Fruit fly (Drosophila melanogaster) whole organism, embryonic: ENCODE data around the gene CG6290.

Experiments
- Bgb ChIP-seq: fragments of 200-800 bp; sonication (Bioruptor generic); IDR thresholded peaks from 2 replicates; pipeline ENCODE4 v1.3.6; 2022; ENCODE audit warnings: missing biosample characterization, missing genetic modification characterization; ENCODE audit not compliant: partially characterized antibody
- Blimp-1 ChIP-seq: fragments of 200-800 bp; sonication (Bioruptor generic); optimal IDR thresholded peaks from 3 replicates; lab custom pipeline; 2018; ENCODE audit warnings: missing biosample characterization, missing genetic modification characterization, mild to moderate bottlenecking, moderate library complexity, missing genetic modification reagents
- CG11398 ChIP-seq: fragments of 200-800 bp; sonication (Bioruptor generic); optimal IDR thresholded peaks from 2 replicates; lab custom pipeline; 2016; ENCODE audit warnings: missing biosample characterization, missing genetic modification characterization
- CG11723 ChIP-seq: fragments of 200-800 bp; sonication (Bioruptor generic); optimal IDR thresholded peaks from 2 replicates; lab custom pipeline; 2017; ENCODE audit warnings: missing biosample characterization, mild to moderate bottlenecking, missing genetic modification characterization
- CG12155 ChIP-seq: fragments of 200-800 bp; sonication (Bioruptor generic); optimal IDR thresholded peaks from 3 replicates; lab custom pipeline; 2016; ENCODE audit warnings: missing biosample characterization, missing genetic modification characterization
- CG12236 ChIP-seq: fragments of 200-800 bp; sonication (Bioruptor generic); optimal IDR thresholded peaks from 2 replicates; lab custom pipeline; 2016; ENCODE audit warnings: missing biosample characterization, missing genetic modification characterization
- CG14014 ChIP-seq: fragments of 200-800 bp; sonication (Bioruptor generic); IDR thresholded peaks from 2 replicates; pipeline ENCODE4 v1.3.6; 2022; ENCODE audit warnings: missing biosample characterization, missing genetic modification characterization
- CG1602 ChIP-seq: fragments of 200-800 bp; sonication (Bioruptor generic); optimal IDR thresholded peaks from 3 replicates; lab custom pipeline; 2016; ENCODE audit warnings: missing biosample characterization, missing genetic modification characterization
- CG17186 ChIP-seq: fragments of 200-800 bp; sonication (Bioruptor generic); optimal IDR thresholded peaks from 3 replicates; lab custom pipeline; 2017; ENCODE audit warnings: missing biosample characterization, missing genetic modification reagents, missing genetic modification characterization
- CG17568 ChIP-seq: fragments of 200-800 bp; sonication (Bioruptor generic); optimal IDR thresholded peaks from 2 replicates; lab custom pipeline; 2018; ENCODE audit warnings: missing biosample characterization, mild to moderate bottlenecking, missing genetic modification characterization, moderate library complexity
- CG17829 ChIP-seq: fragments of 200-800 bp; optimal IDR thresholded peaks from 2 replicates; lab custom pipeline; 2019; ENCODE audit warnings: missing biosample characterization, mild to moderate bottlenecking, missing genetic modification characterization, moderate library complexity
- CG1792 ChIP-seq: fragments of 200-800 bp; sonication (Bioruptor generic); optimal IDR thresholded peaks from 2 replicates; lab custom pipeline; 2016; ENCODE audit warnings: missing biosample characterization, missing genetic modification characterization
- CG1832 ChIP-seq: fragments of 200-800 bp; sonication (Bioruptor generic); optimal IDR thresholded peaks from 2 replicates; lab custom pipeline; 2017; ENCODE audit warnings: missing biosample characterization, mild to moderate bottlenecking, missing genetic modification characterization, inconsistent platforms
- CG32767 ChIP-seq: fragments of 200-800 bp; sonication (Bioruptor generic); IDR thresholded peaks from 2 replicates; pipeline ENCODE4 v1.3.6; 2022; ENCODE audit warnings: missing biosample characterization, missing genetic modification characterization
- CG32772 ChIP-seq: fragments of 200-800 bp; sonication (Bioruptor generic); IDR thresholded peaks from 2 replicates; pipeline ENCODE4 v1.3.6; 2022; ENCODE audit warnings: missing biosample characterization, missing genetic modification characterization
- CG43689 ChIP-seq: fragments of 200-800 bp; sonication (Bioruptor generic); IDR thresholded peaks from 2 replicates; pipeline ENCODE4 v1.3.6; 2022; ENCODE audit warnings: missing biosample characterization, missing genetic modification characterization
- CG6689 ChIP-seq: fragments of 200-800 bp; sonication (Bioruptor generic); IDR thresholded peaks from 2 replicates; pipeline ENCODE4 v1.3.6; 2022; ENCODE audit warnings: missing biosample characterization, missing genetic modification characterization
- CG7271 ChIP-seq: fragments of 200-800 bp; sonication (Bioruptor generic); optimal IDR thresholded peaks from 2 replicates; lab custom pipeline; 2018; ENCODE audit warnings: missing biosample characterization, mild to moderate bottlenecking, missing genetic modification characterization, moderate library complexity
- CG7372 ChIP-seq: fragments of 200-800 bp; sonication (Bioruptor generic); IDR thresholded peaks from 2 replicates; pipeline ENCODE4 v1.3.6; 2022; ENCODE audit warnings: missing biosample characterization, missing genetic modification characterization
- Deaf1 ChIP-seq: fragments of 200-800 bp; optimal IDR thresholded peaks from 3 replicates; lab custom pipeline; 2019; ENCODE audit warnings: missing biosample characterization, mild to moderate bottlenecking, missing genetic modification characterization, moderate library complexity
- Fer1 ChIP-seq: fragments of 200-800 bp; sonication (Bioruptor generic); optimal IDR thresholded peaks from 2 replicates; lab custom pipeline; 2017; ENCODE audit warnings: missing biosample characterization, mild to moderate bottlenecking, missing genetic modification characterization
- HLH54F ChIP-seq: fragments of 200-800 bp; sonication (Bioruptor generic); optimal IDR thresholded peaks from 3 replicates; lab custom pipeline; 2016; ENCODE audit warnings: missing biosample characterization, missing genetic modification characterization
- Hr3 ChIP-seq: fragments of 200-800 bp; sonication (Bioruptor generic); optimal IDR thresholded peaks from 3 replicates; lab custom pipeline; 2016; ENCODE audit warnings: missing biosample characterization, missing genetic modification characterization
- Lhr ChIP-seq: fragments of 200-800 bp; sonication (Bioruptor generic); optimal IDR thresholded peaks from 3 replicates; lab custom pipeline; 2017; ENCODE audit warnings: mild to moderate bottlenecking, missing biosample characterization, missing genetic modification reagents, missing genetic modification characterization
- MBD-R2 ChIP-seq: fragments of 200-800 bp; sonication (Bioruptor generic); IDR thresholded peaks from 2 replicates; pipeline ENCODE4 v1.3.6; 2022; ENCODE audit warnings: missing biosample characterization, missing genetic modification characterization
- Mes4 ChIP-seq: fragments of 200-800 bp; sonication (Bioruptor generic); optimal IDR thresholded peaks from 2 replicates; lab custom pipeline; 2016; ENCODE audit warnings: missing biosample characterization, missing genetic modification characterization
- Oli ChIP-seq: fragments of 200-800 bp; sonication (Bioruptor generic); optimal IDR thresholded peaks from 2 replicates; lab custom pipeline; 2018; ENCODE audit warnings: missing biosample characterization, mild to moderate bottlenecking, missing genetic modification characterization, moderate library complexity
- Tbp ChIP-seq: fragments of >200 bp; optimal IDR thresholded peaks from 2 replicates; lab custom pipeline; 2018; ENCODE audit warnings: missing biosample characterization, missing genetic modification characterization
- Trl ChIP-seq, 3 experiments: fragments of >200 bp in 2 of 3; fragments of 200-800 bp in 1 of 3; sonication (Bioruptor generic) in 1 of 3; optimal IDR thresholded peaks; 2 replicates in 1 of 3; 3 replicates in 2 of 3; lab custom pipeline; 2016 to 2017; ENCODE audit warnings: missing biosample characterization in 1 of 3, missing genetic modification characterization in 1 of 3
- Xbp1 ChIP-seq: fragments of 200-800 bp; sonication (Bioruptor generic); optimal IDR thresholded peaks from 3 replicates; lab custom pipeline; 2016; ENCODE audit warnings: missing biosample characterization, mild to moderate bottlenecking, missing genetic modification characterization
- al ChIP-seq: fragments of 200-800 bp; sonication (Bioruptor generic); IDR thresholded peaks from 2 replicates; pipeline ENCODE4 v1.3.6; 2022; ENCODE audit warnings: missing biosample characterization, missing genetic modification characterization
- bab2 ChIP-seq: fragments of 200-800 bp; sonication (Bioruptor generic); optimal IDR thresholded peaks from 2 replicates; lab custom pipeline; 2016; ENCODE audit warnings: missing biosample characterization, missing genetic modification characterization
- bbx ChIP-seq: fragments of 200-800 bp; sonication (Bioruptor generic); IDR thresholded peaks from 2 replicates; pipeline ENCODE4 v1.3.6; 2022; ENCODE audit warnings: missing biosample characterization, missing genetic modification characterization; ENCODE audit not compliant: partially characterized antibody
- croc ChIP-seq: fragments of 200-800 bp; sonication (Bioruptor generic); conservative IDR thresholded peaks from 3 replicates; pipeline ENCODE4 v1.3.6; 2022; ENCODE audit warnings: missing biosample characterization, missing genetic modification characterization
- dati ChIP-seq: fragments of 200-800 bp; sonication (Bioruptor generic); IDR thresholded peaks from 2 replicates; pipeline ENCODE4 v1.3.6; 2022; ENCODE audit warnings: missing biosample characterization, missing genetic modification characterization
- disco-r ChIP-seq: fragments of 200-800 bp; sonication (Bioruptor generic); optimal IDR thresholded peaks from 2 replicates; lab custom pipeline; 2016; ENCODE audit warnings: missing biosample characterization, missing genetic modification characterization
- gcm2 ChIP-seq: fragments of 200-800 bp; sonication (Bioruptor generic); optimal IDR thresholded peaks from 2 replicates; lab custom pipeline; 2016; ENCODE audit warnings: missing biosample characterization, missing genetic modification characterization
- insv ChIP-seq, 2 experiments: fragments of 200-800 bp; sonication (Bioruptor generic); optimal IDR thresholded peaks; 3 replicates each; lab custom pipeline; 2016 to 2018; ENCODE audit warnings: missing biosample characterization in 2 of 2, missing genetic modification characterization in 2 of 2
- inv ChIP-seq: fragments of 200-800 bp; sonication (Bioruptor generic); IDR thresholded peaks from 2 replicates; pipeline ENCODE4 v1.3.6; 2022; ENCODE audit warnings: missing biosample characterization, missing genetic modification characterization; ENCODE audit not compliant: partially characterized antibody
- nerfin-1 ChIP-seq: fragments of 200-800 bp; sonication (Bioruptor generic); optimal IDR thresholded peaks from 3 replicates; lab custom pipeline; 2019; ENCODE audit warnings: missing biosample characterization, mild to moderate bottlenecking, missing genetic modification characterization, moderate library complexity
- nerfin-2 ChIP-seq: fragments of 200-800 bp; sonication (Bioruptor generic); IDR thresholded peaks from 2 replicates; pipeline ENCODE4 v1.3.6; 2022; ENCODE audit warnings: missing biosample characterization, missing genetic modification characterization; ENCODE audit not compliant: partially characterized antibody
- oc ChIP-seq: fragments of 200-800 bp; sonication (Bioruptor generic); optimal IDR thresholded peaks from 2 replicates; lab custom pipeline; 2018; ENCODE audit warnings: missing biosample characterization, mild to moderate bottlenecking, missing genetic modification characterization, moderate library complexity
- org-1 ChIP-seq: fragments of 200-800 bp; sonication (Bioruptor generic); optimal IDR thresholded peaks from 2 replicates; lab custom pipeline; 2017; ENCODE audit warnings: missing biosample characterization, missing genetic modification characterization
- repo ChIP-seq: fragments of 200-800 bp; sonication (Bioruptor generic); optimal IDR thresholded peaks from 2 replicates; lab custom pipeline; 2016; ENCODE audit warnings: missing biosample characterization, missing genetic modification characterization
- salm ChIP-seq: fragments of 200-800 bp; sonication (Bioruptor generic); optimal IDR thresholded peaks from 2 replicates; lab custom pipeline; 2018; ENCODE audit warnings: missing biosample characterization, mild to moderate bottlenecking, missing genetic modification characterization
- sc ChIP-seq, 3 experiments: fragments of >200 bp in 2 of 3; fragments of 200-800 bp in 1 of 3; sonication (Bioruptor generic) in 1 of 3; optimal IDR thresholded peaks; 2 replicates in 2 of 3; 3 replicates in 1 of 3; lab custom pipeline; 2017; ENCODE audit warnings: mild to moderate bottlenecking in 1 of 3, missing biosample characterization in 1 of 3, missing genetic modification characterization in 1 of 3, missing genetic modification reagents in 1 of 3
- sr ChIP-seq: fragments of 200-800 bp; sonication (Bioruptor generic); IDR thresholded peaks from 3 replicates; pipeline ENCODE4 v1.3.6; 2022; ENCODE audit warnings: missing biosample characterization, missing genetic modification characterization
- tio ChIP-seq: fragments of 200-800 bp; sonication (Bioruptor generic); optimal IDR thresholded peaks from 2 replicates; lab custom pipeline; 2017; ENCODE audit warnings: missing biosample characterization, missing genetic modification characterization, inconsistent platforms
- tna ChIP-seq: fragments of 200-800 bp; sonication (Bioruptor generic); IDR thresholded peaks from 2 replicates; pipeline ENCODE4 v1.3.6; 2022; ENCODE audit warnings: missing biosample characterization, missing genetic modification characterization; ENCODE audit not compliant: partially characterized antibody
- vfl ChIP-seq: fragments of 200-800 bp; sonication (Bioruptor generic); optimal IDR thresholded peaks from 2 replicates; lab custom pipeline; 2016; ENCODE audit warnings: missing biosample characterization, missing genetic modification characterization
- zen ChIP-seq: fragments of 200-800 bp; sonication (Bioruptor generic); optimal IDR thresholded peaks from 3 replicates; lab custom pipeline; 2018; ENCODE audit warnings: missing biosample characterization, mild to moderate bottlenecking, missing genetic modification characterization, moderate library complexity

Gene CG6290

DNA sequence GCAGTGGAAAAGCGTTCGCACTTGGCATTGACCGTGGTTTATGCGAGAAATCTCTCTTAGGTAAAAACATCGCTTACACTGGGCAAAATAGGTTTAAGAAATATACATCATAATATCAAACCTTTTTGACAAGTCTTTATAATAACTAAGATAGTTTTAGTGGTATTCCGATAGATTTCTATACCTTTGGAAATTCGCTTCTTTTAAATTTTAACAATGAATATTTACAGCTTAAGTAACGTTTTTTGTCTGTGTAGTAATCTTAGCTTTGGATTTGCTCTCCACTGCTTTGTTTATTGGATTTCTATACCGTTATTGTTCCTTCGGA, 29.9 kb upstream of the CG6290 start (continued):
- TF ChIP-seq sr (GFP tag; lab: Robert Waterston, UW) (no peak), insv (GFP tag; optimal IDR thresholded peaks at IDR 0.05; lab: Kevin White, UChicago) (no peak), nerfin-1 (tag; lab: Kevin White, UChicago) (no peak), CG32767 (GFP tag; lab: Robert Waterston, UW) (no peak), HLH54F (GFP tag; lab: Kevin White, UChicago) (no peak), org-1 (GFP tag; lab: Kevin White, UChicago) (no peak), zen (tag; lab: Kevin White, UChicago) (no peak), CG12236 (GFP tag; lab: Kevin White, UChicago) (no peak), Bgb (GFP tag; lab: Robert Waterston, UW) (no peak), Hr3 (GFP tag; lab: Kevin White, UChicago) (no peak), Oli (tag; lab: Kevin White, UChicago) (no peak), CG32772 (GFP tag; lab: Robert Waterston, UW) (no peak), bab2 (GFP tag; lab: Kevin White, UChicago) (peak; percentile 35), CG1832 (GFP tag; lab: Kevin White, UChicago) (no peak), repo (GFP tag; lab: Kevin White, UChicago) (no peak), MBD-R2 (GFP tag; lab: Robert Waterston, UW) (peak; percentile 20; the same call in 1 of the 2 replicates), Fer1 (GFP tag; lab: Kevin White, UChicago) (peak; percentile 4), salm (tag; lab: Kevin White, UChicago) (no peak), Mes4 (no peak), Deaf1 (tag; lab: Kevin White, UChicago) (no peak), gcm2 (GFP tag; lab: Kevin White, UChicago) (no peak), inv (GFP tag; lab: Robert Waterston, UW) (no peak), tna (GFP tag; lab: Robert Waterston, UW) (no peak), CG1792 (GFP tag; lab: Kevin White, UChicago) (peak; percentile 6), CG17186 (no peak), CG6689 (GFP tag; lab: Robert Waterston, UW) (no peak), croc (GFP tag; lab: Robert Waterston, UW) (no peak), Xbp1 (GFP tag; lab: Kevin White, UChicago) (peak; percentile 5), Blimp-1 (GFP tag; lab: Kevin White, UChicago) (peak; percentile 7), CG7372 (GFP tag; lab: Robert Waterston, UW) (no peak), tio (GFP tag; lab: Kevin White, UChicago) (no peak), Trl (optimal IDR thresholded peaks at IDR 0.05; lab: Kevin White, UChicago) (no peak), Trl (GFP tag; optimal IDR thresholded peaks at IDR 0.05; lab: Kevin White, UChicago) (no peak), oc (tag; lab: Kevin White, UChicago) (no peak), CG12155 (GFP tag; lab: Kevin White, UChicago) (no peak), CG1602 (GFP tag; lab: Kevin White, UChicago) (no peak), CG17829 (tag; lab: Kevin White, UChicago) (no peak), CG11398 (GFP tag; lab: Kevin White, UChicago) (no peak), CG11723 (no peak), disco-r (GFP tag; lab: Kevin White, UChicago) (no peak), CG17568 (GFP tag; lab: Kevin White, UChicago) (no peak), Lhr (GFP tag; lab: Kevin White, UChicago) (no peak), Tbp (GFP tag; lab: Kevin White, UChicago) (no peak), bbx (no peak), CG7271 (no peak), CG14014 (GFP tag; lab: Robert Waterston, UW) (no peak), nerfin-2 (no peak), al (GFP tag; lab: Robert Waterston, UW) (no peak), vfl (no peak), sc (optimal IDR thresholded peaks at IDR 0.05; lab: Kevin White, UChicago) (no peak), sc (GFP tag; optimal IDR thresholded peaks at IDR 0.05; lab: Kevin White, UChicago) (no peak), CG43689 (no peak), dati (GFP tag; lab: Robert Waterston, UW) (no peak)
